Worm (Caenorhabditis elegans): ENCODE results near the gene snap-29.

DNA sequence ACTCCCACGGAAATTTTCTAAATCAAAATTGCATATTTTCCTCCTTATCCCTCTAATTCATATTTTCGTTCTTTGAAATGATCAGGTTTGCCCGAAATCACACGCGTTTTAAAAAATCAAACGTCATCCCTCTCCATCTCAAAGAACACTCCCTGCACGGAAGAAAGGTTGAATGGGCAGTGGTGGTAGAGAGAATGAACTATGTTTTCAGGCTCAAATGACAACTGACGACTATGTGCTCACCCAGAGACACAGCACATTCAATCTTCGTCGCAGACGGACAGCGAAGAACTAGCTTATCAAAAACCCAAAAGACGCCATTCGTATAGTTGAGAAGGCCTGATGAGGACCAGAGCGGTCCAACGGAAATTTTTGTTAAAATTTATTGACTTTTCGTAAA is 36.3 kb upstream of the snap-29 start:
- no peak for TF ChIP-seq ceh-24 (tag; optimal IDR thresholded peaks at IDR 0.05)
- no peak for TF ChIP-seq ets-4 (tag; optimal IDR thresholded peaks at IDR 0.05)
- no peak for TF ChIP-seq sdc-2 (tag; optimal IDR thresholded peaks at IDR 0.05)
- TF ChIP-seq unc-55 (GFP tag; optimal IDR thresholded peaks at IDR 0.05) = no peak
